Fruit fly (Drosophila melanogaster): ENCODE results near the gene pnr.

DNA sequence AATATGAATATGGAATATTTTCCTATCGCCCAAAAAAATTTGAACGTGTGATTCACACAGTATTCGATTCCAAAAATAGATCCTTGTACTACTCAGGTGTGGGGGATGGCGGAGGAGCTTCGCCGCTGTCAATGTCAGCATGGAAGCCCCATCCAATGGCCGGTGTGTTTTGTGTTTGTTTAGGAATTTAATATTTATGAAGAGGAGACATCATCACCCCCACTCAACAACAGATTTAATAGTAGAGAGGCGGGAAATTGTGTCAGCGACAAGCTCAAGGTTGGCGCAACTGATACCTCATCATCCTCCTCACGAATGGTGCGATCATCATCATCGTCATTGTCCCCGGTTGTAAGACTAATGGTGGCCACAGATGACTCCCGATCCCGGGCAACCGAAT, 48.2 kb downstream of the pnr start:
- no peak for TF ChIP-seq Sp1 (GFP tag; optimal IDR thresholded peaks at IDR 0.05)
- TF ChIP-seq Hr78 (GFP tag; optimal IDR thresholded peaks at IDR 0.05), result no peak
- no peak for TF ChIP-seq usp (GFP tag; optimal IDR thresholded peaks at IDR 0.05)
- TF ChIP-seq GATAd (GFP tag; optimal IDR thresholded peaks at IDR 0.05), result no peak
- no peak for TF ChIP-seq dl (GFP tag; optimal IDR thresholded peaks at IDR 0.05; ENCODE audit: insufficient read depth in 1 of 2, partially characterized antibody in 2 of 2)
- TF ChIP-seq sv (GFP tag; optimal IDR thresholded peaks at IDR 0.05), result no peak
- TF ChIP-seq psq (GFP tag; optimal IDR thresholded peaks at IDR 0.05), result no peak
- TF ChIP-seq OdsH (GFP tag; optimal IDR thresholded peaks at IDR 0.05), result no peak
